Fruit fly (Drosophila melanogaster): ENCODE data around the gene CG6310.

CG6310 gene

DNA sequence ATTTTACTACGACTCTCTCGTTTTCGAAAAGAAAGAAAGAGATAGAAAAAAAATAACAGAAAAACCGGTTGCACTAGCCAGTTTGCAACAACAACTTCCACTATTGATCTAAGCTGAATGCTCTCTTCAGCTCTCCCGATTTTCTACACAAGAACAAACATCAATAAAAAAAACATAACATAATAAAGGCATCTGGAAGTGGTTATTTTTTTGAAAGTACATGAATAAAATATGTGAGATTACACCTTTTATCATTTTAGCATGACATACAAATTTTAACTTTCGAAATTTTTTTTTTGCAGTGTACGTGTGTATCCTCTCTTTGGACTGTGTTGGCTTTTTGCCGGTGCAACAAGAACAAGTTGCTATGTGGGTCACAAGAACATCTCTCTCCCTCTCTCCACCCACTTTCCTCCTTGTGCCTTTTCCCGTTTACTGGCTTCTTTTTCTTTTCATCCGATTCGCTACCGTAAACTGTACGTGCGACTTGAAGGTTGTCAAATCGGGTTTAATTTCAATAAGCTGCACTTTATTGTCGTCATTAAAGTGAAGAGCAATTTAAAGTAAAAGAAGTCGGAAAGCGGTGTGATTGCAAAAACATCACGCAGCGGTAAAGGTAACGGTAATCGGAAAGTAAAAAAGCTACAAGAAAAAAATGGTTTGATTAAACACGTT is 15.0 kb upstream of the CG6310 start (continued):
- peak; percentile 97 for TF ChIP-seq CG8089 (GFP tag; optimal IDR thresholded peaks at IDR 0.05)
- TF ChIP-seq CG8281 (tag; optimal IDR thresholded peaks at IDR 0.05): peak; percentile 88
- TF ChIP-seq CG11695 (GFP tag; IDR thresholded peaks at IDR 0.05): peak; percentile 94
- peak; percentile 89 for TF ChIP-seq Lim3 (GFP tag; IDR thresholded peaks at IDR 0.05)
- peak; percentile 86; the same call in 2 of the 3 replicates for TF ChIP-seq Optix (GFP tag; IDR thresholded peaks at IDR 0.05)
- peak; percentile 94 for TF ChIP-seq pb (GFP tag; optimal IDR thresholded peaks at IDR 0.05)
- TF ChIP-seq sqz (GFP tag; optimal IDR thresholded peaks at IDR 0.05): peak; percentile 97
- TF ChIP-seq fu2 (GFP tag; optimal IDR thresholded peaks at IDR 0.05): peak; percentile 91
- peak; percentile 95 for TF ChIP-seq D19A (tag; optimal IDR thresholded peaks at IDR 0.05)
- peak; percentile 87 for TF ChIP-seq ERR (GFP tag; optimal IDR thresholded peaks at IDR 0.05)
- TF ChIP-seq cg (GFP tag; optimal IDR thresholded peaks at IDR 0.05): peak; percentile 23
- peak; percentile 95 for TF ChIP-seq jumu (GFP tag; optimal IDR thresholded peaks at IDR 0.05)
- TF ChIP-seq ara (GFP tag; IDR thresholded peaks at IDR 0.05): peak; percentile 97
- TF ChIP-seq Gug (GFP tag; IDR thresholded peaks at IDR 0.05): peak; percentile 87
- peak; percentile 98 for TF ChIP-seq CG7839 (tag; optimal IDR thresholded peaks at IDR 0.05)
- TF ChIP-seq MESR4 (GFP tag; optimal IDR thresholded peaks at IDR 0.05): peak; percentile 56
- peak; percentile 93 for TF ChIP-seq maf-S (GFP tag; optimal IDR thresholded peaks at IDR 0.05)
- TF ChIP-seq CG5953 (GFP tag; IDR thresholded peaks at IDR 0.05): peak; percentile 95
- TF ChIP-seq MTF-1 (GFP tag; optimal IDR thresholded peaks at IDR 0.05; ENCODE audit: borderline replicate concordance): peak; percentile 86
- peak; percentile 97 for TF ChIP-seq PHDP (tag; optimal IDR thresholded peaks at IDR 0.05)
- TF ChIP-seq Adf1 (GFP tag; IDR thresholded peaks at IDR 0.05): peak; percentile 54
- peak; percentile 93 for TF ChIP-seq trh (GFP tag; optimal IDR thresholded peaks at IDR 0.05)
- peak; percentile 86 for TF ChIP-seq Mad (GFP tag; optimal IDR thresholded peaks at IDR 0.05)
- TF ChIP-seq zf30C (GFP tag; optimal IDR thresholded peaks at IDR 0.05): peak; percentile 91
- peak; percentile 74 for TF ChIP-seq Gsc (GFP tag; IDR thresholded peaks at IDR 0.05)
- TF ChIP-seq CG9817 (tag; optimal IDR thresholded peaks at IDR 0.05): peak; percentile 77
- TF ChIP-seq tup (GFP tag; optimal IDR thresholded peaks at IDR 0.05): peak; percentile 84
- TF ChIP-seq inv (GFP tag; IDR thresholded peaks at IDR 0.05; ENCODE audit: partially characterized antibody): no peak
- TF ChIP-seq Fer3 (tag; optimal IDR thresholded peaks at IDR 0.05): peak; percentile 91
- TF ChIP-seq scrt (GFP tag; optimal IDR thresholded peaks at IDR 0.05): peak; percentile 79
- peak; percentile 93 for TF ChIP-seq jing (GFP tag; optimal IDR thresholded peaks at IDR 0.05)
- TF ChIP-seq CG18262 (tag; optimal IDR thresholded peaks at IDR 0.05): peak; percentile 98
- TF ChIP-seq her (GFP tag; optimal IDR thresholded peaks at IDR 0.05): peak; percentile 90
- TF ChIP-seq luna (GFP tag; optimal IDR thresholded peaks at IDR 0.05): peak; percentile 37
- TF ChIP-seq CG10565 (GFP tag; optimal IDR thresholded peaks at IDR 0.05): peak; percentile 80
- peak; percentile 71 for TF ChIP-seq TFAM (GFP tag; optimal IDR thresholded peaks at IDR 0.05)
- TF ChIP-seq grn (GFP tag; optimal IDR thresholded peaks at IDR 0.05): peak; percentile 78
- TF ChIP-seq zen2 (GFP tag; IDR thresholded peaks at IDR 0.05; ENCODE audit: partially characterized antibody): no peak
- TF ChIP-seq Doc3 (GFP tag; IDR thresholded peaks at IDR 0.05; ENCODE audit: partially characterized antibody): no peak
- peak; percentile 91 for TF ChIP-seq psq (GFP tag; optimal IDR thresholded peaks at IDR 0.05)
- TF ChIP-seq CG3995 (GFP tag; optimal IDR thresholded peaks at IDR 0.05): peak; percentile 46
- peak; percentile 90 for TF ChIP-seq CG3847 (GFP tag; IDR thresholded peaks at IDR 0.05)
- peak; percentile 97 for TF ChIP-seq Atf-2 (GFP tag; optimal IDR thresholded peaks at IDR 0.05)
- peak; percentile 62 for TF ChIP-seq CG6765 (GFP tag; optimal IDR thresholded peaks at IDR 0.05)
- peak; percentile 97 for TF ChIP-seq Ssrp (tag; optimal IDR thresholded peaks at IDR 0.05)
- TF ChIP-seq z (GFP tag; IDR thresholded peaks at IDR 0.05): peak; percentile 68; the same call in 1 of the 3 replicates
- TF ChIP-seq zen (tag; optimal IDR thresholded peaks at IDR 0.05): peak; percentile 94
- TF ChIP-seq mld (GFP tag; IDR thresholded peaks at IDR 0.05; ENCODE audit: partially characterized antibody): no peak
- peak; percentile 98 for TF ChIP-seq gsb-n (tag; optimal IDR thresholded peaks at IDR 0.05)
- peak; percentile 97 for TF ChIP-seq otp (GFP tag; IDR thresholded peaks at IDR 0.05)
